Worm (Caenorhabditis elegans): ENCODE measurements around the gene cdc-48.2.

Gene cdc-48.2

ce11 chrII:8091528-8091927 lies 46.8 kb upstream of the cdc-48.2 start (continued):
- TF ChIP-seq zip-4 (GFP tag; optimal IDR thresholded peaks at IDR 0.05) (peak; percentile 57), irx-1 (tag; optimal IDR thresholded peaks at IDR 0.05) (no peak), jun-1 (tag; optimal IDR thresholded peaks at IDR 0.05) (no peak), nhr-20 (tag; optimal IDR thresholded peaks at IDR 0.05) (peak; percentile 79), mdl-1 (tag; optimal IDR thresholded peaks at IDR 0.05) (no peak), nhr-76 (tag; optimal IDR thresholded peaks at IDR 0.05) (no peak), hlh-4 (tag; optimal IDR thresholded peaks at IDR 0.05) (no peak), lin-13 (GFP tag; optimal IDR thresholded peaks at IDR 0.05) (peak; percentile 34), tbx-2 (tag; optimal IDR thresholded peaks at IDR 0.05) (peak; percentile 51), sup-37 (GFP tag; optimal IDR thresholded peaks at IDR 0.05) (no peak), hlh-17 (GFP tag; optimal IDR thresholded peaks at IDR 0.05; ENCODE audit: borderline replicate concordance) (no peak), ceh-8 (GFP tag; optimal IDR thresholded peaks at IDR 0.05) (peak; percentile 12), fkh-10 (GFP tag; optimal IDR thresholded peaks at IDR 0.05) (no peak), nhr-19 (GFP tag; conservative IDR thresholded peaks at IDR 0.05) (peak; percentile 85), ztf-4 (tag; optimal IDR thresholded peaks at IDR 0.05) (no peak), aly-2 (tag; optimal IDR thresholded peaks at IDR 0.05) (peak; percentile 43), mab-9 (GFP tag; IDR thresholded peaks at IDR 0.05) (peak; percentile 38; the same call in 1 of the 2 replicates), rnt-1 (tag; optimal IDR thresholded peaks at IDR 0.05) (peak; percentile 83), sptf-1 (tag; optimal IDR thresholded peaks at IDR 0.05) (no peak), nhr-71 (tag; optimal IDR thresholded peaks at IDR 0.05) (peak; percentile 87), pag-3 (tag; optimal IDR thresholded peaks at IDR 0.05; ENCODE audit: borderline replicate concordance, insufficient read depth) (no peak), nhr-85 (tag) (peak; percentile 92), ama-1 (optimal IDR thresholded peaks at IDR 0.05) (peak; percentile 73), mep-1 (tag; optimal IDR thresholded peaks at IDR 0.05) (no peak), unc-62 (GFP tag; optimal IDR thresholded peaks at IDR 0.05) (no peak), nhr-11 (tag; optimal IDR thresholded peaks at IDR 0.05) (no peak), hpl-2 (GFP tag; optimal IDR thresholded peaks at IDR 0.05) (peak; percentile 62), fkh-4 (tag; optimal IDR thresholded peaks at IDR 0.05; ENCODE audit: borderline replicate concordance) (no peak), xbp-1 (tag; optimal IDR thresholded peaks at IDR 0.05) (peak; percentile 63), lir-3 (tag; optimal IDR thresholded peaks at IDR 0.05; ENCODE audit: poor library complexity) (no peak), elt-2 (tag; optimal IDR thresholded peaks at IDR 0.05) (peak; percentile 78), nhr-237 (tag; optimal IDR thresholded peaks at IDR 0.05) (no peak), ceh-90 (tag; optimal IDR thresholded peaks at IDR 0.05) (no peak), zag-1 (tag; optimal IDR thresholded peaks at IDR 0.05) (no peak), unc-130 (tag; optimal IDR thresholded peaks at IDR 0.05) (peak; percentile 8), tlp-1 (tag; optimal IDR thresholded peaks at IDR 0.05) (no peak), C16A3.4 (tag; optimal IDR thresholded peaks at IDR 0.05) (peak; percentile 18), blmp-1 (tag; optimal IDR thresholded peaks at IDR 0.05) (no peak), C04F5.9 (tag; optimal IDR thresholded peaks at IDR 0.05) (no peak), lin-15B (tag; optimal IDR thresholded peaks at IDR 0.05) (no peak), nhr-28 (tag; optimal IDR thresholded peaks at IDR 0.05) (no peak), ces-1 (GFP tag; optimal IDR thresholded peaks at IDR 0.05) (no peak), nhr-90 (tag; optimal IDR thresholded peaks at IDR 0.05; ENCODE audit: poor library complexity) (peak; percentile 85), egl-13 (tag; optimal IDR thresholded peaks at IDR 0.05) (no peak), aha-1 (tag; optimal IDR thresholded peaks at IDR 0.05) (no peak)

- TF ChIP-seq elt-3 (tag; optimal IDR thresholded peaks at IDR 0.05) (no peak), efl-1 (optimal IDR thresholded peaks at IDR 0.05) (no peak), efl-1 (GFP tag; optimal IDR thresholded peaks at IDR 0.05 in 1 of 2) (peak in 1 of 2 experiments; percentile 60), blmp-1 (tag; optimal IDR thresholded peaks at IDR 0.05) (peak; percentile 21)
Measured at ce11 chrII:8092537-8092936, 45.8 kb upstream of the cdc-48.2 start, which contains the start of gene ltd-1. Gene ltd-1 (minus strand): TSS chrII:8092754.

Measured in whole organism, L1 larva.